ENCODE assay signal across 6 worm cellular contexts in genomic region chrX:5297942-5298611, ce11.
TF ChIP-seq lines count a peak whose summit lies in the region.

ift-81 (plus strand) TSS chrX:5298561.

TF ChIP-seq in whole organism, L1 larva, 84 proteins besides CTCF, POLR2A, EP300 and RAD21 (continues in another document):
- no peak for TF ChIP-seq mep-1 (tag; optimal IDR thresholded peaks at IDR 0.05; lab: Kevin White, UChicago)
- no peak for TF ChIP-seq C34B4.2 (tag; optimal IDR thresholded peaks at IDR 0.05; lab: Kevin White, UChicago)
- no peak for TF ChIP-seq fkh-4 (tag; optimal IDR thresholded peaks at IDR 0.05; lab: Kevin White, UChicago; ENCODE audit: borderline replicate concordance)
- TF ChIP-seq sptf-1 (tag; optimal IDR thresholded peaks at IDR 0.05; lab: Kevin White, UChicago) = no peak
- peak; percentile 81 for TF ChIP-seq nhr-71 (tag; optimal IDR thresholded peaks at IDR 0.05; lab: Kevin White, UChicago)
- peak; percentile 15 for TF ChIP-seq nhr-77 (tag; optimal IDR thresholded peaks at IDR 0.05; lab: Kevin White, UChicago)
- TF ChIP-seq lsy-2 (tag; optimal IDR thresholded peaks at IDR 0.05; lab: Kevin White, UChicago) = peak; percentile 58 to 63
- peak in 1 of 2 experiments; percentile 8 for TF ChIP-seq ztf-11 (tag; optimal IDR thresholded peaks at IDR 0.05; lab: Kevin White, UChicago)
- no peak for TF ChIP-seq hlh-4 (tag; optimal IDR thresholded peaks at IDR 0.05; lab: Kevin White, UChicago)
- TF ChIP-seq zag-1 (tag; optimal IDR thresholded peaks at IDR 0.05; lab: Kevin White, UChicago) = no peak
- peak; percentile 55 for TF ChIP-seq fkh-8 (tag; optimal IDR thresholded peaks at IDR 0.05; lab: Kevin White, UChicago)
- TF ChIP-seq lin-39 (tag; optimal IDR thresholded peaks at IDR 0.05; lab: Kevin White, UChicago) = peak; percentile 26
- no peak for TF ChIP-seq ztf-4 (tag; optimal IDR thresholded peaks at IDR 0.05; lab: Kevin White, UChicago)
- TF ChIP-seq lin-14 (GFP tag; optimal IDR thresholded peaks at IDR 0.05; lab: Kevin White, UChicago) = peak; percentile 79
- no peak for TF ChIP-seq mab-9 (GFP tag; IDR thresholded peaks at IDR 0.05; lab: Robert Waterston, UW)

TF ChIP-seq in whole organism, L2 larva, 48 proteins besides CTCF, POLR2A, EP300 and RAD21 (continues in another document):
- TF ChIP-seq gmeb-1 (tag; optimal IDR thresholded peaks at IDR 0.05; lab: Kevin White, UChicago) (peak; percentile 39), ceh-16 (tag; optimal IDR thresholded peaks at IDR 0.05; lab: Kevin White, UChicago) (no peak), F13H6.1 (tag; optimal IDR thresholded peaks at IDR 0.05; lab: Kevin White, UChicago) (peak; percentile 59), lin-13 (GFP tag; optimal IDR thresholded peaks at IDR 0.05; lab: Kevin White, UChicago) (peak; percentile 44), nhr-237 (tag; optimal IDR thresholded peaks at IDR 0.05; lab: Kevin White, UChicago) (no peak), egl-27 (tag; optimal IDR thresholded peaks at IDR 0.05; lab: Kevin White, UChicago) (no peak), nhr-10 (tag; optimal IDR thresholded peaks at IDR 0.05; lab: Kevin White, UChicago) (no peak), sma-9 (GFP tag; optimal IDR thresholded peaks at IDR 0.05; lab: Kevin White, UChicago) (peak; percentile 62), sma-9 (tag; optimal IDR thresholded peaks at IDR 0.05; lab: Kevin White, UChicago) (no peak), C34F6.9 (tag; optimal IDR thresholded peaks at IDR 0.05; lab: Kevin White, UChicago) (peak; percentile 57), ztf-1 (GFP tag; conservative IDR thresholded peaks at IDR 0.05; lab: Robert Waterston, UW) (no peak), mab-5 (tag; optimal IDR thresholded peaks at IDR 0.05; lab: Kevin White, UChicago) (peak; percentile 76), elt-1 (tag; optimal IDR thresholded peaks at IDR 0.05; lab: Kevin White, UChicago) (no peak), unc-55 (GFP tag; optimal IDR thresholded peaks at IDR 0.05; lab: Kevin White, UChicago) (peak; percentile 83), lin-39 (tag; optimal IDR thresholded peaks at IDR 0.05; lab: Kevin White, UChicago) (no peak), nhr-77 (tag; optimal IDR thresholded peaks at IDR 0.05; lab: Kevin White, UChicago) (no peak)

TF ChIP-seq in whole organism, L3 larva, 47 proteins besides CTCF, POLR2A, EP300 and RAD21:
- TF ChIP-seq nhr-43 (tag; optimal IDR thresholded peaks at IDR 0.05; lab: Kevin White, UChicago; ENCODE audit: poor library complexity, severe bottlenecking) (no peak), tbx-2 (tag; optimal IDR thresholded peaks at IDR 0.05; lab: Kevin White, UChicago) (peak; percentile 26), pha-4 (tag; optimal IDR thresholded peaks at IDR 0.05; lab: Kevin White, UChicago) (peak; percentile 68), hmg-11 (tag; optimal IDR thresholded peaks at IDR 0.05; lab: Kevin White, UChicago) (peak; percentile 60), nhr-77 (tag; optimal IDR thresholded peaks at IDR 0.05; lab: Kevin White, UChicago) (no peak), nhr-25 (tag; optimal IDR thresholded peaks at IDR 0.05; lab: Kevin White, UChicago) (no peak), nhr-67 (tag; optimal IDR thresholded peaks at IDR 0.05; lab: Kevin White, UChicago) (no peak), nfya-1 (tag; optimal IDR thresholded peaks at IDR 0.05; lab: Kevin White, UChicago; ENCODE audit: insufficient read depth) (peak; percentile 59), snpc-4 (tag; optimal IDR thresholded peaks at IDR 0.05; lab: Kevin White, UChicago) (no peak), lin-39 (tag; optimal IDR thresholded peaks at IDR 0.05; lab: Kevin White, UChicago) (peak; percentile 62), mdl-1 (tag; optimal IDR thresholded peaks at IDR 0.05; lab: Kevin White, UChicago) (no peak)

TF ChIP-seq in whole organism, L4 larva, 104 proteins besides CTCF, POLR2A, EP300 and RAD21 (continues in another document):
- TF ChIP-seq ceh-44 (GFP tag; IDR thresholded peaks at IDR 0.05; lab: Robert Waterston, UW) (no peak), dmd-8 (GFP tag; IDR thresholded peaks at IDR 0.05; lab: Robert Waterston, UW) (no peak), F37D6.2 (tag; optimal IDR thresholded peaks at IDR 0.05; lab: Kevin White, UChicago) (peak; percentile 24), aly-2 (tag; optimal IDR thresholded peaks at IDR 0.05; lab: Kevin White, UChicago) (no peak), hif-1 (tag; optimal IDR thresholded peaks at IDR 0.05; lab: Kevin White, UChicago) (peak in 1 of 2 experiments; percentile 5), unc-62 (GFP tag; optimal IDR thresholded peaks at IDR 0.05 in 1 of 2; lab: Kevin White, UChicago) (no peak), unc-62 (tag; optimal IDR thresholded peaks at IDR 0.05; lab: Kevin White, UChicago) (no peak), egl-27 (tag; optimal IDR thresholded peaks at IDR 0.05; lab: Kevin White, UChicago) (no peak), php-3 (GFP tag; IDR thresholded peaks at IDR 0.05; lab: Robert Waterston, UW) (no peak), ama-1 (optimal IDR thresholded peaks at IDR 0.05; lab: Kevin White, UChicago) (no peak), R02D3.7 (tag; optimal IDR thresholded peaks at IDR 0.05; lab: Kevin White, UChicago) (no peak), nhr-41 (GFP tag; IDR thresholded peaks at IDR 0.05; lab: Robert Waterston, UW) (no peak), lin-38 (GFP tag; IDR thresholded peaks at IDR 0.05; lab: Robert Waterston, UW) (0 out of 2 replicates have a peak, but pooled peaks have one; percentile 12), zag-1 (tag; optimal IDR thresholded peaks at IDR 0.05; lab: Kevin White, UChicago) (no peak), zip-11 (GFP tag; IDR thresholded peaks at IDR 0.05; lab: Robert Waterston, UW) (no peak), nhr-77 (tag; optimal IDR thresholded peaks at IDR 0.05; lab: Kevin White, UChicago) (no peak), madf-9 (GFP tag; conservative IDR thresholded peaks at IDR 0.05; lab: Robert Waterston, UW) (no peak), mxl-2 (GFP tag; conservative IDR thresholded peaks at IDR 0.05; lab: Robert Waterston, UW) (no peak), nhr-6 (tag; optimal IDR thresholded peaks at IDR 0.05; lab: Kevin White, UChicago) (no peak)

TF ChIP-seq in whole organism, mixed stage, embryonic, 35 proteins besides CTCF, POLR2A, EP300 and RAD21:
- TF ChIP-seq elt-1 (tag; optimal IDR thresholded peaks at IDR 0.05; lab: Kevin White, UChicago; ENCODE audit: borderline replicate concordance, insufficient read depth) (no peak), ceh-43 (GFP tag; optimal IDR thresholded peaks at IDR 0.05; lab: Kevin White, UChicago) (no peak), ces-1 (GFP tag; optimal IDR thresholded peaks at IDR 0.05; lab: Kevin White, UChicago) (peak; percentile 12), elt-3 (tag; optimal IDR thresholded peaks at IDR 0.05; lab: Kevin White, UChicago) (no peak), hlh-1 (tag; optimal IDR thresholded peaks at IDR 0.05; lab: Kevin White, UChicago) (peak; percentile 46), ceh-39 (tag; optimal IDR thresholded peaks at IDR 0.05; lab: Kevin White, UChicago) (no peak), blmp-1 (tag; optimal IDR thresholded peaks at IDR 0.05; lab: Kevin White, UChicago) (no peak), zip-8 (tag; optimal IDR thresholded peaks at IDR 0.05; lab: Kevin White, UChicago) (no peak), mep-1 (tag; optimal IDR thresholded peaks at IDR 0.05; lab: Kevin White, UChicago) (peak; percentile 29), unc-120 (tag; optimal IDR thresholded peaks at IDR 0.05; lab: Kevin White, UChicago; ENCODE audit: poor library complexity, severe bottlenecking) (no peak), unc-39 (tag; optimal IDR thresholded peaks at IDR 0.05; lab: Kevin White, UChicago) (no peak), ham-2 (GFP tag; optimal IDR thresholded peaks at IDR 0.05; lab: Kevin White, UChicago) (no peak), nhr-12 (tag; optimal IDR thresholded peaks at IDR 0.05; lab: Kevin White, UChicago) (no peak), flh-1 (GFP tag; optimal IDR thresholded peaks at IDR 0.05; lab: Kevin White, UChicago) (no peak), mls-2 (tag; optimal IDR thresholded peaks at IDR 0.05; lab: Kevin White, UChicago) (no peak), lin-13 (tag; optimal IDR thresholded peaks at IDR 0.05; lab: Kevin White, UChicago) (peak; percentile 5), nhr-2 (tag; optimal IDR thresholded peaks at IDR 0.05; lab: Kevin White, UChicago) (no peak), nhr-76 (tag; optimal IDR thresholded peaks at IDR 0.05; lab: Kevin White, UChicago) (no peak)

TF ChIP-seq in whole organism, young adult, 124 proteins besides CTCF, POLR2A, EP300 and RAD21:
- TF ChIP-seq aptf-3 (GFP tag; IDR thresholded peaks at IDR 0.05; lab: Robert Waterston, UW) = no peak
- no peak for TF ChIP-seq ama-1 (optimal IDR thresholded peaks at IDR 0.05; lab: Kevin White, UChicago)
- TF ChIP-seq ama-1 (GFP tag; optimal IDR thresholded peaks at IDR 0.05; lab: Kevin White, UChicago) = no peak
- no peak for TF ChIP-seq gei-17 (GFP tag; optimal IDR thresholded peaks at IDR 0.05; lab: Kevin White, UChicago)
- TF ChIP-seq K12H6.12 (tag; optimal IDR thresholded peaks at IDR 0.05; lab: Kevin White, UChicago) = peak; percentile 10
- peak; percentile 82 for TF ChIP-seq ztf-18 (tag; optimal IDR thresholded peaks at IDR 0.05; lab: Kevin White, UChicago)
- no peak for TF ChIP-seq zim-3 (tag; optimal IDR thresholded peaks at IDR 0.05; lab: Kevin White, UChicago)
- TF ChIP-seq B0019.2 (GFP tag; conservative IDR thresholded peaks at IDR 0.05; lab: Robert Waterston, UW) = no peak
- TF ChIP-seq tlf-1 (GFP tag; optimal IDR thresholded peaks at IDR 0.05; lab: Kevin White, UChicago) = no peak
- peak; percentile 32 for TF ChIP-seq lin-40 (tag; optimal IDR thresholded peaks at IDR 0.05; lab: Kevin White, UChicago)
- TF ChIP-seq chd-7 (tag; optimal IDR thresholded peaks at IDR 0.05; lab: Kevin White, UChicago) = no peak
- no peak for TF ChIP-seq somi-1 (GFP tag; optimal IDR thresholded peaks at IDR 0.05; lab: Kevin White, UChicago)
- no peak for TF ChIP-seq bed-1 (GFP tag; IDR thresholded peaks at IDR 0.05; lab: Robert Waterston, UW)
- no peak for TF ChIP-seq hmg-20 (GFP tag; IDR thresholded peaks at IDR 0.05; lab: Robert Waterston, UW)
TF ChIP-seq in whole organism, young adult: peak in this region for 3.
